Worm (Caenorhabditis elegans): ENCODE measurements around the gene K03B4.1.

- TF ChIP-seq pag-3 (tag; optimal IDR thresholded peaks at IDR 0.05; ENCODE audit: borderline replicate concordance) = no peak
- no peak for TF ChIP-seq odd-2 (tag; optimal IDR thresholded peaks at IDR 0.05)
- no peak for TF ChIP-seq unc-3 (GFP tag; conservative IDR thresholded peaks at IDR 0.05)
- no peak for TF ChIP-seq unc-3 (tag; optimal IDR thresholded peaks at IDR 0.05)
Observed at ce11 chrV:4651480-4651879, 37.6 kb upstream of the K03B4.1 start.
